Worm (Caenorhabditis elegans): Measurements from ENCODE around the gene srh-10.

DNA sequence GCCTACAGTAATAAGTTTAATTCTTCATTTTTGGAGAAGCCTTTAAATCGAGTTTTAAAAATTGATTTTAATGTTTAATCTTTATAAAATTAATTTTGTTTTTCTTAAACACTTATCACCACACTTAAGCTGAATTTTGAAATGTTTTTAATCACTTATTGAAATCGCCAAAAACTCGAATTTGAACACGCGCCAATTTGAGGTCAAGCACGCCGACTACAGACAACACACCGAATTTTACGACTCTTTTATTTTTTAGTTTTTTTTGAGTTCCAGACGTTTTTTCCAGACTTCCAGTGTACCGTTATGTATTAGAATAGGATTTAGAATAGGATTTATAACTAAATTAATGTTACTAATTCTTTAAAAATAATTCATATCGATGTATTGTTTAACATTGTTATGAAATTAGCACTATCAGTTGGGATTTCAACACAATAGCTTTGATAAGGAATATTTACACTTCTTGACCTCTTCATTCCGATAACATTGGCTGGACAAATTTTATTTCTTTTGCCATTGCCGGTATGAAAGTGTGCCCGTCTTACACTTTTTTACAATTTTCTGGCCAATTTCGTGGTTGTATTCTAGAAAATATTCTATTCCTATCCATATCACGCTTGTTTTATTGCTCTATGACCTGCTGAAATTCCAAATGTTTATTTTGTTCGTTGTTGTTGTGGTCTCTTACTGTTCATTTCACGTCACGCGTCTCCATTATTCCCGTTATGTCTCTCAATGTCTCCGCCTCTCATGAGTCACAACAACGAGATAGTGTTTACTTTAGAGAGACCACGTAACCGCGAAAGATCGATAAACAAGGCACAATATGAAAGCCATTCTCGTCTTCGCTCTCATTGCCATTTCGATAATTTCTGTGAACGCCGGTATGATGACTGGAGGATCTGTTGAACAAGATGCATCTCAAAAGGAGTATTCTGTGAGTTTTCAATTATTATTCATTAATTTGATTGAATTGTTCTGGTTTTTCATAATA is 23.4 kb downstream of the srh-10 start, which contains the start of gene cpi-2:
- peak; percentile 8 for TF ChIP-seq mep-1 (tag; optimal IDR thresholded peaks at IDR 0.05)
- no peak for TF ChIP-seq elt-1 (tag; optimal IDR thresholded peaks at IDR 0.05; ENCODE audit: borderline replicate concordance, insufficient read depth)
- no peak for TF ChIP-seq lsy-2 (tag; optimal IDR thresholded peaks at IDR 0.05)
- no peak for TF ChIP-seq unc-62 (GFP tag; optimal IDR thresholded peaks at IDR 0.05)
- TF ChIP-seq nhr-28 (tag; optimal IDR thresholded peaks at IDR 0.05) = no peak
- no peak for TF ChIP-seq nhr-237 (tag; optimal IDR thresholded peaks at IDR 0.05)
- TF ChIP-seq ceh-43 (GFP tag; optimal IDR thresholded peaks at IDR 0.05) = no peak
- no peak for TF ChIP-seq ztf-11 (tag; optimal IDR thresholded peaks at IDR 0.05)
- TF ChIP-seq nhr-12 (tag; optimal IDR thresholded peaks at IDR 0.05) = no peak
- TF ChIP-seq snpc-4 (tag; optimal IDR thresholded peaks at IDR 0.05) = no peak
- no peak for TF ChIP-seq hlh-1 (tag; optimal IDR thresholded peaks at IDR 0.05)
- no peak for TF ChIP-seq sptf-1 (tag; optimal IDR thresholded peaks at IDR 0.05)
- TF ChIP-seq drap-1 (GFP tag; optimal IDR thresholded peaks at IDR 0.05) = no peak

Measured in whole organism, mixed stage, embryonic.